Fruit fly (Drosophila melanogaster) whole organism, pupa: ENCODE measurements around the gene CG15024.

ENCODE experiments used
- CG15710 ChIP-seq: fragments of 200-800 bp; sonication (Bioruptor generic); optimal IDR thresholded peaks from 2 replicates; lab custom pipeline; 2018; ENCODE audit warnings: missing biosample characterization, mild to moderate bottlenecking, missing genetic modification characterization, moderate library complexity
- CG17806 ChIP-seq: fragments of 200-800 bp; sonication (Bioruptor generic); optimal IDR thresholded peaks from 2 replicates; lab custom pipeline; 2018; ENCODE audit warnings: missing biosample characterization, mild to moderate bottlenecking, missing genetic modification characterization, moderate library complexity
- CG32121 ChIP-seq: fragments of 200-800 bp; sonication (Bioruptor generic); IDR thresholded peaks from 2 replicates; pipeline ENCODE4 v1.3.6; 2022; ENCODE audit warnings: missing biosample characterization, missing genetic modification characterization
- CG34367 ChIP-seq: fragments of 200-800 bp; sonication (Bioruptor generic); optimal IDR thresholded peaks from 2 replicates; lab custom pipeline; 2018; ENCODE audit warnings: missing biosample characterization, mild to moderate bottlenecking, missing genetic modification characterization
- CG4496 ChIP-seq: fragments of 200-800 bp; sonication (Bioruptor generic); IDR thresholded peaks from 3 replicates; pipeline ENCODE4 v1.3.6; 2022; ENCODE audit warnings: missing biosample characterization, missing genetic modification characterization
- CG8159 ChIP-seq: fragments of 200-800 bp; sonication (Bioruptor generic); optimal IDR thresholded peaks from 3 replicates; lab custom pipeline; 2018; ENCODE audit warnings: missing biosample characterization, mild to moderate bottlenecking, missing genetic modification characterization, moderate library complexity
- CG8301 ChIP-seq: fragments of 200-800 bp; sonication (Bioruptor generic); optimal IDR thresholded peaks from 2 replicates; lab custom pipeline; 2018; ENCODE audit warnings: missing biosample characterization, mild to moderate bottlenecking, missing genetic modification characterization
- EcR ChIP-seq: fragments of 200-800 bp; sonication (Bioruptor generic); optimal IDR thresholded peaks from 3 replicates; lab custom pipeline; 2019; ENCODE audit warnings: missing biosample characterization, missing genetic modification characterization, mild to moderate bottlenecking, moderate library complexity, missing genetic modification reagents
- Snoo ChIP-seq: fragments of 200-800 bp; sonication (Bioruptor generic); optimal IDR thresholded peaks from 3 replicates; lab custom pipeline; 2017; ENCODE audit warnings: missing biosample characterization, mild to moderate bottlenecking, missing genetic modification characterization, inconsistent platforms
- fd96Ca ChIP-seq: fragments of 200-800 bp; sonication (Bioruptor generic); IDR thresholded peaks from 3 replicates; pipeline ENCODE4 v1.3.6; 2022; ENCODE audit warnings: missing biosample characterization, missing genetic modification characterization
- rn ChIP-seq: fragments of 200-800 bp; sonication (Bioruptor generic); IDR thresholded peaks from 2 replicates; pipeline ENCODE4 v1.3.6; 2022; ENCODE audit warnings: missing biosample characterization, missing genetic modification characterization

- no peak for TF ChIP-seq CG4496
- TF ChIP-seq CG17806, result no peak
- TF ChIP-seq CG8159 (tag; lab: Kevin White, UChicago), result no peak
- no peak for TF ChIP-seq CG34367
- TF ChIP-seq fd96Ca (GFP tag; lab: Robert Waterston, UW), result no peak
- TF ChIP-seq EcR (GFP tag; lab: Kevin White, UChicago), result no peak
- TF ChIP-seq rn (GFP tag; lab: Robert Waterston, UW), result no peak
- no peak for TF ChIP-seq CG15710
- TF ChIP-seq CG8301 (tag; lab: Kevin White, UChicago), result no peak
- no peak for TF ChIP-seq Snoo (tag; lab: Kevin White, UChicago)
- TF ChIP-seq CG32121 (GFP tag; lab: Robert Waterston, UW), result no peak
Observed at dm6 chr3L:4460307-4461088, 3.1 kb downstream of the CG15024 start, which contains the start of gene CG15022.
